Worm (Caenorhabditis elegans) whole organism, L4 larva: Measurements from ENCODE around the gene efn-3.

Source experiments
- F49E8.2 ChIP-seq: sonication (generic microtip); optimal IDR thresholded peaks from 2 replicates; lab custom pipeline; 2016; ENCODE audit warnings: missing compliant biosample characterization, mild to moderate bottlenecking, missing genetic modification characterization, borderline replicate concordance
- Y75B8A.6 ChIP-seq: fragments of 200-800 bp; sonication (Bioruptor generic); IDR thresholded peaks from 2 replicates; pipeline ENCODE4 v1.3.6; 2022; ENCODE audit warnings: missing genetic modification reagents, missing genetic modification characterization, missing compliant biosample characterization
- nhr-76 ChIP-seq: fragments of 150-350 bp; optimal IDR thresholded peaks from 2 replicates; lab custom pipeline; 2014; ENCODE audit warnings: missing biosample characterization, missing genetic modification characterization
- snpc-4 ChIP-seq: fragments of 150-350 bp; optimal IDR thresholded peaks from 2 replicates; lab custom pipeline; 2014; ENCODE audit warnings: missing biosample characterization, missing genetic modification characterization

ce11 chrX:13469907-13470647 lies 7.2 kb downstream of the efn-3 start:
- no peak for TF ChIP-seq nhr-76 (tag; lab: Kevin White, UChicago)
- TF ChIP-seq F49E8.2 (tag; lab: Kevin White, UChicago), result no peak
- TF ChIP-seq Y75B8A.6, result no peak
- no peak for TF ChIP-seq snpc-4 (tag; lab: Kevin White, UChicago)
